5 fruit fly cellular contexts compared by ENCODE assay signal in the genomic region with DNA sequence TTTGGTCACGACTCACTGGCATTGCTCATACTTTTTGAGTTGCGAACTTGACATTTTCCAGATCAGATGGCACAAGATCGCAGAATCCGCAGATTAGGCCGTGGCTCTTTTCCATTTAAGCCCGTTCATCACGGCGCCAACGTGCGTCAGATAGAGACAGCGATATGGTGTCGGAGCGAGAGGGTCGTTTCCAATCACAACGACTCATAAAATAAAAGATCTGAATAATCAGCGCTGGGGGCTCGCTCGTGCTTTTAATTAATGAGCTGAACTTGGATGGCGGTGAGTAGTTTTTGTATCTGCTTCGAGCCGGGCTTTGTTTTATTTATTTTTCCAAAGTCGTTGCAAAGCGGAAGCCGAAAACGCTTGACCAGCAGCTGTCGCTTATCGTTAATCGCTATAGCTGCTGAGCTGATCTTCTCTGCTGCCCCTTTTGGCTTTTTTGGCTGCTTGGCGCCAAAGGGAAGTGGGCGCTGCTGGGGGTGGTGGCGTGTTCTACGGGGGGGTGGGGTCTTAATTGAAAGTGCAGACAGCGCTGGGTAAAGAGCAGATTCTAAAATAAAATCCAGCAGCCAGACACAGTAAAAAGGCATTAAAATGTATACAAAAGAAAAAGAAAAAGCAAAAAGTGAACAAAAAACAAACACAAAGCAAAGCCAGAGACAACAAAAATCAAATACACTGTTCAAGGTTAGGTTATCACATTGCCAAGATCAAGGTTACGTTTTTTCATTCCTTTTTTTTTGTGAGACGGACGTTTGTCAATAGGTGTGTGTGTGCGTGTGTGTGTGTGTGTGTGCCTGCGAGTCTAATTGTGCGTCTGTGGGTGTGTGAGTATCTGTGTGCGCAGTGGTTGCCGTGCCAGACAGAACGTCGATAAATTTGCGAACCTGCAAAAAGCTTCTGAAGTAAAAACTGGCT.
TF ChIP-seq lines count a peak whose summit lies in the region.

No protein-coding gene starts in this region.

- TF ChIP-seq CTCF in whole organism, embryonic (GFP tag; optimal IDR thresholded peaks at IDR 0.05; lab: Kevin White, UChicago): no peak

TF ChIP-seq in whole organism, adult, 20 proteins besides CTCF, POLR2A, EP300 and RAD21:
- TF ChIP-seq toe (GFP tag; optimal IDR thresholded peaks at IDR 0.05; lab: Kevin White, UChicago): no peak
- no peak for TF ChIP-seq Hr96 (GFP tag; optimal IDR thresholded peaks at IDR 0.05; lab: Kevin White, UChicago)
- TF ChIP-seq cnc (optimal IDR thresholded peaks at IDR 0.05; lab: Kevin White, UChicago): peak in 1 of 2 experiments; percentile 21
- TF ChIP-seq Crg-1 (GFP tag; optimal IDR thresholded peaks at IDR 0.05; lab: Kevin White, UChicago): no peak
- peak; percentile 47 for TF ChIP-seq tj (GFP tag; optimal IDR thresholded peaks at IDR 0.05; lab: Kevin White, UChicago)
- no peak for TF ChIP-seq cic (GFP tag; optimal IDR thresholded peaks at IDR 0.05; lab: Kevin White, UChicago)

TF ChIP-seq in whole organism, embryonic, 481 proteins besides CTCF, POLR2A, EP300 and RAD21 (continues in another document):
- peak; percentile 33 for TF ChIP-seq CG12769 (tag; optimal IDR thresholded peaks at IDR 0.05; lab: Kevin White, UChicago)
- TF ChIP-seq CG10543 (GFP tag; optimal IDR thresholded peaks at IDR 0.05; lab: Kevin White, UChicago): peak; percentile 42
- TF ChIP-seq CG8290 (GFP tag; optimal IDR thresholded peaks at IDR 0.05; lab: Kevin White, UChicago): no peak
- peak in 1 of 2 experiments; percentile 15 for TF ChIP-seq CG8290 (tag; optimal IDR thresholded peaks at IDR 0.05; lab: Kevin White, UChicago)
- TF ChIP-seq Nf-YC (tag; optimal IDR thresholded peaks at IDR 0.05; lab: Kevin White, UChicago): peak; percentile 7
- TF ChIP-seq Jarid2 (GFP tag; optimal IDR thresholded peaks at IDR 0.05; lab: Kevin White, UChicago): no peak
- peak; percentile 92 for TF ChIP-seq abd-A (tag; optimal IDR thresholded peaks at IDR 0.05; lab: Kevin White, UChicago)
- peak; percentile 51 for TF ChIP-seq cg (GFP tag; optimal IDR thresholded peaks at IDR 0.05; lab: Kevin White, UChicago)
- TF ChIP-seq Elba2 (GFP tag; optimal IDR thresholded peaks at IDR 0.05; lab: Kevin White, UChicago): peak; percentile 15
- TF ChIP-seq Eip74EF (GFP tag; optimal IDR thresholded peaks at IDR 0.05; lab: Kevin White, UChicago): peak in 1 of 2 experiments; percentile 81
- no peak for TF ChIP-seq Camta (GFP tag; optimal IDR thresholded peaks at IDR 0.05; lab: Kevin White, UChicago)
- TF ChIP-seq CG7928 (GFP tag; optimal IDR thresholded peaks at IDR 0.05; lab: Kevin White, UChicago): no peak
- TF ChIP-seq grn (GFP tag; optimal IDR thresholded peaks at IDR 0.05; lab: Kevin White, UChicago): peak; percentile 11
- no peak for TF ChIP-seq CG1233 (GFP tag; optimal IDR thresholded peaks at IDR 0.05; lab: Kevin White, UChicago)
- TF ChIP-seq Sox100B (GFP tag; optimal IDR thresholded peaks at IDR 0.05; lab: Kevin White, UChicago): no peak
- no peak for TF ChIP-seq CG15011 (GFP tag; optimal IDR thresholded peaks at IDR 0.05; lab: Kevin White, UChicago)
- peak; percentile 14 for TF ChIP-seq sd (tag; optimal IDR thresholded peaks at IDR 0.05; lab: Kevin White, UChicago)
- no peak for TF ChIP-seq CG3407 (GFP tag; optimal IDR thresholded peaks at IDR 0.05; lab: Kevin White, UChicago)

TF ChIP-seq in whole organism, prepupa, 60 proteins besides CTCF, POLR2A, EP300 and RAD21:
- peak; percentile 83 for TF ChIP-seq vri (GFP tag; optimal IDR thresholded peaks at IDR 0.05; lab: Kevin White, UChicago)
- TF ChIP-seq svp (GFP tag; lab: Kevin White, UChicago): peak; percentile 69
- TF ChIP-seq CG6808 (GFP tag; optimal IDR thresholded peaks at IDR 0.05; lab: Kevin White, UChicago): peak; percentile 23
- TF ChIP-seq lz (GFP tag; optimal IDR thresholded peaks at IDR 0.05; lab: Kevin White, UChicago): no peak
- no peak for TF ChIP-seq CG11294 (GFP tag; IDR thresholded peaks at IDR 0.05; lab: Robert Waterston, UW)
- peak; percentile 53 for TF ChIP-seq fkh (GFP tag; optimal IDR thresholded peaks at IDR 0.05; lab: Kevin White, UChicago)
- TF ChIP-seq CG9139 (GFP tag; optimal IDR thresholded peaks at IDR 0.05; lab: Kevin White, UChicago): peak; percentile 4

TF ChIP-seq in whole organism, pupa, 21 proteins besides CTCF, POLR2A, EP300 and RAD21:
- TF ChIP-seq fd96Ca (GFP tag; IDR thresholded peaks at IDR 0.05; lab: Robert Waterston, UW) (no peak), Pif1B (GFP tag; optimal IDR thresholded peaks at IDR 0.05; lab: Kevin White, UChicago) (no peak), Pif1A (GFP tag; optimal IDR thresholded peaks at IDR 0.05; lab: Kevin White, UChicago) (no peak), EcR (GFP tag; optimal IDR thresholded peaks at IDR 0.05; lab: Kevin White, UChicago) (peak; percentile 31)

TF ChIP-seq in whole organism, wandering third instar larva, 38 proteins besides CTCF, POLR2A, EP300 and RAD21:
- TF ChIP-seq dsf (GFP tag; optimal IDR thresholded peaks at IDR 0.05; lab: Kevin White, UChicago; ENCODE audit: borderline replicate concordance): no peak
- TF ChIP-seq brk (GFP tag; optimal IDR thresholded peaks at IDR 0.05; lab: Kevin White, UChicago): peak; percentile 47
- peak; percentile 91 for TF ChIP-seq Dfd (GFP tag; optimal IDR thresholded peaks at IDR 0.05; lab: Kevin White, UChicago)
- peak; percentile 31 for TF ChIP-seq Rel (GFP tag; optimal IDR thresholded peaks at IDR 0.05; lab: Kevin White, UChicago)
- peak; percentile 52 for TF ChIP-seq Rel (tag; optimal IDR thresholded peaks at IDR 0.05; lab: Kevin White, UChicago)
- TF ChIP-seq sv (GFP tag; optimal IDR thresholded peaks at IDR 0.05; lab: Kevin White, UChicago): no peak
- peak; percentile 29 for TF ChIP-seq fru (GFP tag; optimal IDR thresholded peaks at IDR 0.05; lab: Kevin White, UChicago)
- peak; percentile 32 for TF ChIP-seq Hnf4 (GFP tag; optimal IDR thresholded peaks at IDR 0.05; lab: Kevin White, UChicago)
- no peak for TF ChIP-seq sage (GFP tag; optimal IDR thresholded peaks at IDR 0.05; lab: Kevin White, UChicago)
- no peak for TF ChIP-seq Hr83 (GFP tag; optimal IDR thresholded peaks at IDR 0.05; lab: Kevin White, UChicago; ENCODE audit: poor library complexity, severe bottlenecking)
- peak; percentile 78 for TF ChIP-seq CrebA (GFP tag; optimal IDR thresholded peaks at IDR 0.05; lab: Kevin White, UChicago; ENCODE audit: borderline replicate concordance)
- no peak for TF ChIP-seq woc (GFP tag; optimal IDR thresholded peaks at IDR 0.05; lab: Kevin White, UChicago)
- peak; percentile 38 for TF ChIP-seq rgr (GFP tag; optimal IDR thresholded peaks at IDR 0.05; lab: Kevin White, UChicago)
- TF ChIP-seq OdsH (GFP tag; optimal IDR thresholded peaks at IDR 0.05; lab: Kevin White, UChicago): peak; percentile 2
- TF ChIP-seq Myc (optimal IDR thresholded peaks at IDR 0.05; lab: Kevin White, UChicago): no peak
- no peak for TF ChIP-seq ey (GFP tag; optimal IDR thresholded peaks at IDR 0.05; lab: Kevin White, UChicago)
- no peak for TF ChIP-seq CG32264 (GFP tag; optimal IDR thresholded peaks at IDR 0.05; lab: Kevin White, UChicago)
- peak; percentile 30 for TF ChIP-seq Jra (GFP tag; optimal IDR thresholded peaks at IDR 0.05; lab: Kevin White, UChicago)
- no peak for TF ChIP-seq HLH106 (tag; optimal IDR thresholded peaks at IDR 0.05; lab: Kevin White, UChicago)
- TF ChIP-seq jim (GFP tag; optimal IDR thresholded peaks at IDR 0.05; lab: Kevin White, UChicago): peak; percentile 93
- no peak for TF ChIP-seq br (GFP tag; optimal IDR thresholded peaks at IDR 0.05; lab: Kevin White, UChicago)
- TF ChIP-seq dmrt93B (GFP tag; optimal IDR thresholded peaks at IDR 0.05; lab: Kevin White, UChicago): no peak
- TF ChIP-seq GATAd (GFP tag; optimal IDR thresholded peaks at IDR 0.05; lab: Kevin White, UChicago): no peak
- TF ChIP-seq psq (GFP tag; optimal IDR thresholded peaks at IDR 0.05; lab: Kevin White, UChicago): peak; percentile 40
- peak in 1 of 2 experiments; percentile 34 for TF ChIP-seq foxo (GFP tag; optimal IDR thresholded peaks at IDR 0.05; lab: Kevin White, UChicago)
- TF ChIP-seq h (GFP tag; optimal IDR thresholded peaks at IDR 0.05; lab: Kevin White, UChicago): peak; percentile 39
- peak; percentile 64 for TF ChIP-seq Sp1 (GFP tag; optimal IDR thresholded peaks at IDR 0.05; lab: Kevin White, UChicago)
